Fruit fly (Drosophila melanogaster): ENCODE measurements around the gene CG44195.
A peak's percentile ranks its signal among the peaks of the same experiment; 100 is the strongest.

CG44195 gene

DNA sequence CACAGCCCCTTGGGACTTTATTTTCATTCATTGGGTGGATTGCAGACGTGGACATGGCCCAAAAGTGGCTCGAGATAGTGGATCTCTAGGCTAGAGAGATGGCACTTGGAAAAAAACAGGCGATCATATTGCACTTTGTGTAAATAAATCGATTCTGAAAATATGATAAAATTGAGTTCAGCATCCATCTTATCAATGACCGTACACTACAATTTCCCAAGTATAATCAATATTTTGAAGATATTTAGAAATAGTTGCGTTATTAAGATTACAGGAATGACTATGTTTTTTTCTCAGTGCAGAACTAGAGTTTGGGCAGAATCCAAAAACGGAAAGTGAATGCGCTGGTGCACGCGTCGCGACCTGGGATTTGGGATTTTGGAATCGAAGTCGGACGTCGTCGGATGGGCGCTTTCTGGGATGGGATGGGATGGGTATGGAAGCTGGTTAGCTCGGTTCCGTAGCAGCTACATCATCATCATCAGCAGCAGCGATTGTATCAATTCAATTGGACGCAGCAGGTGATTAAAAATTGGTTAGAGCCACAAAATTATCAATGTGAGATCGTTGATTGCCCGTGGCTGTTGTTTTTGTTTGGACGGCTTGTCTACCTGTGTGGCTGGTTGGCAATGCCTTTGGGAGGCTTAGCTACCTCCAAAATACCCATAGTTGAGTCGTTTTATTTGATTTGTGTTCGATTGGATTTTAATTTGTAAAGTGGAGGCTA is 60.5 kb downstream of the CG44195 start (continued):
- peak; percentile 49; the same call in 1 of the 2 replicates for TF ChIP-seq CG31441 (GFP tag; IDR thresholded peaks at IDR 0.05)
- TF ChIP-seq Antp (GFP tag; optimal IDR thresholded peaks at IDR 0.05), result peak; percentile 33
- no peak for TF ChIP-seq CG3163 (GFP tag; optimal IDR thresholded peaks at IDR 0.05)
- TF ChIP-seq CG8388 (GFP tag; optimal IDR thresholded peaks at IDR 0.05), result peak; percentile 43
- TF ChIP-seq Bteb2 (GFP tag; optimal IDR thresholded peaks at IDR 0.05), result no peak
- no peak for TF ChIP-seq C15 (GFP tag; IDR thresholded peaks at IDR 0.05)
- no peak for TF ChIP-seq gsb (GFP tag; IDR thresholded peaks at IDR 0.05)
- TF ChIP-seq CG7357 (GFP tag; IDR thresholded peaks at IDR 0.05), result no peak
- TF ChIP-seq zfh1 (GFP tag; IDR thresholded peaks at IDR 0.05), result peak; percentile 69
- TF ChIP-seq Hr3 (GFP tag; optimal IDR thresholded peaks at IDR 0.05), result peak; percentile 21
- TF ChIP-seq CoRest (tag; optimal IDR thresholded peaks at IDR 0.05), result peak; percentile 38
- no peak for TF ChIP-seq lov (optimal IDR thresholded peaks at IDR 0.05)
- no peak for TF ChIP-seq lov (GFP tag; IDR thresholded peaks at IDR 0.05)
- TF ChIP-seq NC2β (GFP tag; optimal IDR thresholded peaks at IDR 0.05), result no peak
- TF ChIP-seq croc (GFP tag; conservative IDR thresholded peaks at IDR 0.05), result peak; percentile 30; the same call in 2 of the 3 replicates
- TF ChIP-seq CG17829 (tag; optimal IDR thresholded peaks at IDR 0.05), result peak; percentile 27
- no peak for TF ChIP-seq CG4404 (GFP tag; IDR thresholded peaks at IDR 0.05)
- peak; percentile 49 for TF ChIP-seq Ssrp (tag; optimal IDR thresholded peaks at IDR 0.05)
- TF ChIP-seq tin (GFP tag; optimal IDR thresholded peaks at IDR 0.05), result peak; percentile 20
- no peak for TF ChIP-seq CG9437 (GFP tag; optimal IDR thresholded peaks at IDR 0.05)
- no peak for TF ChIP-seq chn (GFP tag; optimal IDR thresholded peaks at IDR 0.05)
- TF ChIP-seq Usf (GFP tag; optimal IDR thresholded peaks at IDR 0.05), result no peak
- peak; percentile 35 for TF ChIP-seq CG6254 (GFP tag; optimal IDR thresholded peaks at IDR 0.05)
- TF ChIP-seq CG10565 (GFP tag; optimal IDR thresholded peaks at IDR 0.05), result no peak
- TF ChIP-seq CG17359 (tag; optimal IDR thresholded peaks at IDR 0.05), result peak; percentile 62
- no peak for TF ChIP-seq CG7786 (GFP tag; optimal IDR thresholded peaks at IDR 0.05)
- peak; percentile 87 for TF ChIP-seq sens (GFP tag)
- TF ChIP-seq ATbp (GFP tag; optimal IDR thresholded peaks at IDR 0.05), result peak; percentile 47
- TF ChIP-seq Oaz (GFP tag; IDR thresholded peaks at IDR 0.05), result no peak
- peak; percentile 27 for TF ChIP-seq bab2 (GFP tag; optimal IDR thresholded peaks at IDR 0.05)
- 0 out of 3 replicates have a peak, but pooled peaks have one; percentile 49 for TF ChIP-seq CG3726 (GFP tag; IDR thresholded peaks at IDR 0.05)
- peak; percentile 47 for TF ChIP-seq dmrt11E (tag; optimal IDR thresholded peaks at IDR 0.05)
- peak; percentile 65; the same call in 2 of the 3 replicates for TF ChIP-seq dysf (GFP tag; IDR thresholded peaks at IDR 0.05)
- TF ChIP-seq Asciz (GFP tag; optimal IDR thresholded peaks at IDR 0.05), result peak; percentile 7
- no peak for TF ChIP-seq ro (GFP tag; IDR thresholded peaks at IDR 0.05)
- TF ChIP-seq HLH3B (GFP tag; IDR thresholded peaks at IDR 0.05), result peak; percentile 38; the same call in 1 of the 2 replicates
- peak; percentile 2 for TF ChIP-seq slp2 (GFP tag; optimal IDR thresholded peaks at IDR 0.05)
- peak; percentile 25 for TF ChIP-seq bcd (GFP tag; optimal IDR thresholded peaks at IDR 0.05)
- peak; percentile 6 for TF ChIP-seq Sry-δ (GFP tag; optimal IDR thresholded peaks at IDR 0.05)
- TF ChIP-seq CTCF (GFP tag; optimal IDR thresholded peaks at IDR 0.05), result no peak
- TF ChIP-seq pum (GFP tag; optimal IDR thresholded peaks at IDR 0.05), result peak; percentile 37
- TF ChIP-seq nau (GFP tag; optimal IDR thresholded peaks at IDR 0.05), result peak; percentile 21
- peak in 1 of 3 experiments; percentile 50 for TF ChIP-seq lola (GFP tag; optimal IDR thresholded peaks at IDR 0.05)
- TF ChIP-seq Side (GFP tag; optimal IDR thresholded peaks at IDR 0.05), result no peak
- no peak for TF ChIP-seq Rx (GFP tag; IDR thresholded peaks at IDR 0.05)
- no peak for TF ChIP-seq pros (GFP tag; optimal IDR thresholded peaks at IDR 0.05)
- peak; percentile 69 for TF ChIP-seq gem (tag; optimal IDR thresholded peaks at IDR 0.05)
- TF ChIP-seq lmd (GFP tag; IDR thresholded peaks at IDR 0.05), result peak; percentile 50; the same call in 1 of the 2 replicates
- peak; percentile 69 for TF ChIP-seq CG1603 (tag; optimal IDR thresholded peaks at IDR 0.05)
- TF ChIP-seq E2f1 (GFP tag; IDR thresholded peaks at IDR 0.05), result no peak
- TF ChIP-seq CG17385 (GFP tag; optimal IDR thresholded peaks at IDR 0.05), result no peak
